Worm (Caenorhabditis elegans) whole organism, young adult: ENCODE data around the gene alh-13.

Source experiments
- C06A6.2 ChIP-seq: fragments of 200-800 bp; sonication (Bioruptor generic); conservative IDR thresholded peaks from 2 replicates; pipeline ENCODE4 v1.3.6; 2022; ENCODE audit warnings: missing genetic modification characterization, missing compliant biosample characterization
- F37B4.10 ChIP-seq: fragments of 200-800 bp; sonication (Bioruptor generic); IDR thresholded peaks from 2 replicates; pipeline ENCODE4 v1.3.6; 2022; ENCODE audit warnings: missing genetic modification characterization, missing compliant biosample characterization
- F55B11.4 ChIP-seq: sonication (generic microtip); optimal IDR thresholded peaks from 2 replicates; lab custom pipeline; 2016; ENCODE audit warnings: missing compliant biosample characterization, missing genetic modification characterization, borderline replicate concordance; ENCODE audit not compliant: insufficient read depth
- ZK185.1 ChIP-seq: sonication (generic microtip); optimal IDR thresholded peaks from 2 replicates; lab custom pipeline; 2016; ENCODE audit warnings: mild to moderate bottlenecking, missing genetic modification characterization, missing compliant biosample characterization; ENCODE audit not compliant: poor library complexity, severe bottlenecking
- cebp-2 ChIP-seq: fragments of 200-800 bp; sonication (Bioruptor generic); IDR thresholded peaks from 2 replicates; pipeline ENCODE4 v1.3.6; 2022; ENCODE audit warnings: missing genetic modification characterization, missing compliant biosample characterization
- dpl-1 ChIP-seq: fragments of 150-350 bp; optimal IDR thresholded peaks from 2 replicates; lab custom pipeline; 2014; ENCODE audit warnings: missing biosample characterization, missing genetic modification reagents, missing genetic modification characterization
- let-607 ChIP-seq, 2 experiments: fragments of 200-800 bp in 1 of 2; sonication (Bioruptor generic) in 1 of 2; sonication (generic microtip) in 1 of 2; optimal IDR thresholded peaks; 2 replicates each; lab custom pipeline; 2016 to 2018; ENCODE audit warnings: mild to moderate bottlenecking in 2 of 2, missing compliant biosample characterization in 2 of 2, missing genetic modification characterization in 2 of 2, moderate library complexity in 2 of 2, missing genotype in 1 of 2
- lin-35 ChIP-seq, 3 experiments: fragments of 150-350 bp in 2 of 3; sonication (generic microtip) in 1 of 3; optimal IDR thresholded peaks; 2 replicates each; lab custom pipeline; 2014 to 2018; ENCODE audit warnings: missing biosample characterization in 3 of 3, missing genetic modification characterization in 3 of 3, missing genetic modification reagents in 3 of 3
- lsy-27 ChIP-seq: sonication (generic microtip); optimal IDR thresholded peaks from 2 replicates; lab custom pipeline; 2017; ENCODE audit warnings: missing genetic modification characterization, mild to moderate bottlenecking, missing compliant biosample characterization, antibody characterized with exemption, missing genotype, borderline replicate concordance; ENCODE audit not compliant: insufficient read depth
- mcd-1 ChIP-seq: fragments of 200-800 bp; sonication (Bioruptor generic); IDR thresholded peaks from 2 replicates; pipeline ENCODE4 v1.3.6; 2022; ENCODE audit warnings: missing genetic modification reagents, missing genetic modification characterization, missing compliant biosample characterization
- nhr-27 ChIP-seq: fragments of 200-800 bp; sonication (Bioruptor generic); optimal IDR thresholded peaks from 2 replicates; lab custom pipeline; 2018; ENCODE audit warnings: mild to moderate bottlenecking, missing genetic modification characterization, moderate library complexity, missing compliant biosample characterization
- repo-1 ChIP-seq: sonication (generic microtip); optimal IDR thresholded peaks from 2 replicates; lab custom pipeline; 2017; ENCODE audit warnings: mild to moderate bottlenecking, missing genetic modification characterization, missing compliant biosample characterization
- tbx-9 ChIP-seq: sonication (generic microtip); optimal IDR thresholded peaks from 2 replicates; lab custom pipeline; 2016; ENCODE audit warnings: borderline replicate concordance, missing genetic modification characterization, inconsistent platforms, missing compliant biosample characterization
- unc-62 ChIP-seq: fragments of 150-350 bp; optimal IDR thresholded peaks from 2 replicates; lab custom pipeline; 2014; ENCODE audit warnings: missing biosample characterization, missing genetic modification reagents, missing genetic modification characterization

- no peak for TF ChIP-seq let-607 (tag; optimal IDR thresholded peaks at IDR 0.05; lab: Kevin White, UChicago)
- TF ChIP-seq lsy-27 (tag; lab: Kevin White, UChicago) = no peak
- TF ChIP-seq F55B11.4 = no peak
- TF ChIP-seq lin-35 (GFP tag; optimal IDR thresholded peaks at IDR 0.05; lab: Kevin White, UChicago) = no peak
- TF ChIP-seq cebp-2 (GFP tag; lab: Robert Waterston, UW) = no peak
- TF ChIP-seq tbx-9 = no peak
- no peak for TF ChIP-seq ZK185.1
- TF ChIP-seq mcd-1 (GFP tag; lab: Robert Waterston, UW) = no peak
- no peak for TF ChIP-seq C06A6.2 (GFP tag; lab: Robert Waterston, UW)
- no peak for TF ChIP-seq unc-62 (GFP tag; lab: Kevin White, UChicago)
- TF ChIP-seq repo-1 (tag; lab: Kevin White, UChicago) = no peak
- no peak for TF ChIP-seq nhr-27
- no peak for TF ChIP-seq F37B4.10 (GFP tag; lab: Robert Waterston, UW)
- no peak for TF ChIP-seq dpl-1 (GFP tag; lab: Kevin White, UChicago)
Measured at ce11 chrX:12808085-12808922, 26.1 kb downstream of the alh-13 start, which contains the start of gene nhr-27.
